Worm (Caenorhabditis elegans): ENCODE results near the gene C34H4.1.
A peak's percentile ranks its signal among the peaks of the same experiment; 100 is the strongest.

C34H4.1 gene

DNA sequence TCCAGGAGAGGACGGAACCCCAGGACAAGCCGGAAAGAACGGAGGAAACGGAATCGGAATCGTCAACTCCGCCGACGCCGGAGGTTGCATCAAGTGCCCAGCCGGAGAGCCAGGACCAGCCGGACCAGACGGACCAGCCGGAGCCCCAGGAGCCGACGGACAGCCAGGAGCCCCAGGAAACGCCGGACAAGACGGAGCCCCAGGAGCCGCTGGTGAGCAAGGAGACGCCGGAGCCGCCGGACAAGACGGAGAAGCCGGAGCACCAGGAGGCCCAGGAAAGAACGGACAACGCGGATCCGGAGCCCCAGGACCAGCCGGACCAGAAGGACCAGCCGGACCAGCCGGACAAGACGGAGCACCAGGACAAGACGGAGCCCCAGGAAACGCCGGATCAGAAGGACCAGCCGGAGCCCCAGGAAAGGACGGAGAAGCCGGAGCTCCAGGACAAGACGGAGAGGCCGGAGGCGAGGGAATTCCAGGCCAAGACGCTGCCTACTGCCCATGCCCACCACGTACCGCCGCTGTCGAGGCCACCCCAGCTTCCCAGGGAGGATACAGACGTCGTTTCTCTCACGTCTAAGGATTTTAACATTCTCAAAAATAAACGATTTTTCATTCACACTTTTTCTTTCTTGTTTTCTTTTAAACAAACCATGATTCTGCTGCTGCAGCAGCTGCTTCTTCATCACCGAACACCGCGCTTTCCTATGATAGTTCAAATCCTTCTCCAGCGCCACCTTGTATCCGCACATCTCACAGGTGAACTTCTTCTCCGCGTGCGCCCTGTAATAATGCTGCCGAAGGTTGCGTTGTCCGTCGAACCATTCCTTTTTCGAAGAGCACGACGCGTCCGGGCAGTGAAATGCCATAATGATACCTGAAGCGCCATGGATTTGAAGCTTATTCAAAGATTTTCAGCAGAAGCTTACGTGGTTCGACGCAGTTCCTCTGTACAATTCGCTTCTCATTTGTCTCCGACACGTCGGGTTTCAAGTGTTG, 6.0 kb upstream of the C34H4.1 start (continued):
- TF ChIP-seq mep-1 (tag; optimal IDR thresholded peaks at IDR 0.05) = no peak
- no peak for TF ChIP-seq ceh-82 (tag; optimal IDR thresholded peaks at IDR 0.05)
- no peak for TF ChIP-seq ceh-63 (GFP tag; optimal IDR thresholded peaks at IDR 0.05)
- TF ChIP-seq dsc-1 (tag; optimal IDR thresholded peaks at IDR 0.05) = no peak
- TF ChIP-seq ceh-88 (GFP tag; IDR thresholded peaks at IDR 0.05) = no peak
- no peak for TF ChIP-seq mdl-1 (tag; optimal IDR thresholded peaks at IDR 0.05)
- no peak for TF ChIP-seq skn-1 (tag; optimal IDR thresholded peaks at IDR 0.05)

DNA sequence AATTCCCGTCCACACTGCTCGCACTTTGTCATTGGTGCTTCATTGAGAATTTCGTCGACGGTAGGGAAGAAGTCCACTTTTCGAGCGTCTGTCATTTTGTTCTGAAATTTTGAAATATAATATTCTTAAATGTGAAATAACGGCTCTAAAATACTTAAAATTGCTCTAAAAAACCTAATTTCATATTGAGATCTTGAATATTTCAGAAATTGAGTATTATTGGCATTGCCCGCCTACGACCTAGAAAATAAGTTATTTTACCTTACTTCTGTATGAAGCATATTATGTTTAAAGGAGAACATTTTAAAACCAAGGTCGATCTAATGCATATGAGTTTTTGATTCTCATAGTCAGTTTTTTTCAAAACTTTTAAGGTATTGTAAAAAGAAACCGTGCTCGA, 5.2 kb upstream of the C34H4.1 start, which contains the start of gene C34H4.5:
C34H4.5 (minus strand) TSS at position 101 of the 400 bp plus-strand sequence.
- no peak for TF ChIP-seq sox-4 (tag; optimal IDR thresholded peaks at IDR 0.05)
- no peak for TF ChIP-seq pqm-1 (tag; optimal IDR thresholded peaks at IDR 0.05)
- TF ChIP-seq tbx-2 (tag; optimal IDR thresholded peaks at IDR 0.05) = no peak
- TF ChIP-seq lin-39 (tag; optimal IDR thresholded peaks at IDR 0.05) = no peak

ce11 chrIV:1550578-1550977, 4.8 kb upstream of the C34H4.1 start, which contains the start of gene tag-244:
TSS of gene tag-244 (plus strand) at chrIV:1550878.
- TF ChIP-seq jun-1 (tag; optimal IDR thresholded peaks at IDR 0.05) (no peak), vab-15 (tag; optimal IDR thresholded peaks at IDR 0.05) (no peak), nhr-237 (tag; optimal IDR thresholded peaks at IDR 0.05) (no peak), nhr-85 (tag) (no peak), lin-14 (GFP tag; optimal IDR thresholded peaks at IDR 0.05) (no peak), mdl-1 (tag; optimal IDR thresholded peaks at IDR 0.05) (no peak), ama-1 (optimal IDR thresholded peaks at IDR 0.05) (no peak), lin-15B (tag; optimal IDR thresholded peaks at IDR 0.05) (no peak), pag-3 (tag; optimal IDR thresholded peaks at IDR 0.05; ENCODE audit: borderline replicate concordance, insufficient read depth) (no peak), alr-1 (tag; optimal IDR thresholded peaks at IDR 0.05; ENCODE audit: borderline replicate concordance) (no peak), pqm-1 (tag; optimal IDR thresholded peaks at IDR 0.05) (no peak), fkh-10 (GFP tag; optimal IDR thresholded peaks at IDR 0.05) (no peak), tlp-1 (tag; optimal IDR thresholded peaks at IDR 0.05) (no peak), fkh-4 (tag; optimal IDR thresholded peaks at IDR 0.05; ENCODE audit: borderline replicate concordance) (no peak), nhr-77 (tag; optimal IDR thresholded peaks at IDR 0.05) (no peak), swsn-7 (tag; optimal IDR thresholded peaks at IDR 0.05) (no peak), grh-1 (GFP tag; IDR thresholded peaks at IDR 0.05) (no peak), tbx-2 (tag; optimal IDR thresholded peaks at IDR 0.05) (no peak), mef-2 (tag; optimal IDR thresholded peaks at IDR 0.05) (no peak)

ce11 chrIV:1553195-1553918, 2.0 kb upstream of the C34H4.1 start, which contains the start of gene C34H4.2:
TSS of gene C34H4.2 (plus strand) at chrIV:1553752.
- TF ChIP-seq grh-1 (GFP tag; IDR thresholded peaks at IDR 0.05) (no peak), efl-1 (optimal IDR thresholded peaks at IDR 0.05) (no peak), efl-1 (GFP tag; optimal IDR thresholded peaks at IDR 0.05 in 1 of 2) (peak in 1 of 2 experiments; percentile 11), unc-86 (tag; optimal IDR thresholded peaks at IDR 0.05) (no peak), elt-2 (tag; optimal IDR thresholded peaks at IDR 0.05) (peak; percentile 35)

ce11 chrIV:1559931-1560330, 4.6 kb downstream of the C34H4.1 start, which contains the start of gene Y41D4B.17:
TSS of gene Y41D4B.17 (plus strand) at chrIV:1560104.
- TF ChIP-seq ztf-4 (tag; optimal IDR thresholded peaks at IDR 0.05) (no peak), lin-35 (GFP tag; optimal IDR thresholded peaks at IDR 0.05) (peak in 1 of 2 experiments; percentile 1), elt-2 (tag; optimal IDR thresholded peaks at IDR 0.05) (peak; percentile 75), nhr-90 (tag; optimal IDR thresholded peaks at IDR 0.05; ENCODE audit: poor library complexity) (peak; percentile 7)

Data from whole organism, L1 larva.